Fruit fly (Drosophila melanogaster): ENCODE data around the gene CG3713.

DNA sequence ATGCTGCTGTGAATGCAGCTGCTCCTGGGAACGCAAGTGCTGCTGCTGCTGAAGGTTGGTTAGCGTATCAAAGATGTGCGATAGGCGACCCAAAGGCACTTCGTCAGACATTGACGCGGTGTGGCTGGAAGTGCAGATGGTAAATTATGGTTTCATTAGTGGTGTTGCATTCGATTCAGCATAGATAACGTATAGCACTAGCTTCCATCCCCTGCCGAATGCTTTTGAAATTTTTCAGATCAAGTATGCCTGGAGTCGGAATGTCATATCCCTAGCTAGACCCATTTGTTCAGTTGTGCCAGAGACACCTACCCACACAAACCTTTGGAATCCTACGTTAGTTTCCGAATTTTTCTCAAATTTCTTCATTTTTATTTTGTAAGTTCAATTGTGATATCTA, 47.2 kb upstream of the CG3713 start, which contains the start of gene CG11663:
- TF ChIP-seq CG34367 (tag; optimal IDR thresholded peaks at IDR 0.05) (no peak), Pif1A (GFP tag; optimal IDR thresholded peaks at IDR 0.05) (no peak), Ets98B (GFP tag; IDR thresholded peaks at IDR 0.05) (no peak)
